Fruit fly (Drosophila melanogaster) whole organism, prepupa: ENCODE data around the gene CG14020.

Source experiments
- Blimp-1 ChIP-seq: fragments of 200-800 bp; sonication (Bioruptor generic); optimal IDR thresholded peaks from 3 replicates; lab custom pipeline; 2017; ENCODE audit warnings: missing biosample characterization, missing genetic modification characterization, mild to moderate bottlenecking, moderate library complexity, missing genetic modification reagents
- CG10631 ChIP-seq: fragments of 200-800 bp; sonication (Bioruptor generic); optimal IDR thresholded peaks from 2 replicates; lab custom pipeline; 2016; ENCODE audit warnings: missing biosample characterization, missing genetic modification characterization
- CG11294 ChIP-seq: fragments of 200-800 bp; sonication (Bioruptor generic); IDR thresholded peaks from 2 replicates; pipeline ENCODE4 v1.3.6; 2022; ENCODE audit warnings: missing biosample characterization, missing genetic modification characterization
- CG11762 ChIP-seq: fragments of 200-800 bp; sonication (Bioruptor generic); optimal IDR thresholded peaks from 3 replicates; lab custom pipeline; 2016; ENCODE audit warnings: missing biosample characterization, missing genetic modification characterization; ENCODE audit not compliant: insufficient read depth
- CG15336 ChIP-seq: fragments of 200-800 bp; sonication (Bioruptor generic); IDR thresholded peaks from 2 replicates; pipeline ENCODE4 v1.3.6; 2022; ENCODE audit warnings: missing biosample characterization, missing genetic modification characterization
- CG3032 ChIP-seq: fragments of 200-800 bp; optimal IDR thresholded peaks from 2 replicates; lab custom pipeline; 2019; ENCODE audit warnings: missing biosample characterization, mild to moderate bottlenecking, missing genetic modification characterization, moderate library complexity
- CG31627 ChIP-seq: fragments of 200-800 bp; sonication (Bioruptor generic); optimal IDR thresholded peaks from 3 replicates; lab custom pipeline; 2016; ENCODE audit warnings: missing biosample characterization, missing genetic modification characterization
- CG32006 ChIP-seq: fragments of 200-800 bp; sonication (Bioruptor generic); optimal IDR thresholded peaks from 3 replicates; lab custom pipeline; 2017; ENCODE audit warnings: missing biosample characterization, mild to moderate bottlenecking, missing genetic modification characterization
- CG3919 ChIP-seq: fragments of 200-800 bp; sonication (Bioruptor generic); optimal IDR thresholded peaks from 3 replicates; lab custom pipeline; 2016; ENCODE audit warnings: missing biosample characterization, missing genetic modification characterization
- CG4318 ChIP-seq: fragments of 200-800 bp; sonication (Bioruptor generic); optimal IDR thresholded peaks from 3 replicates; lab custom pipeline; 2017; ENCODE audit warnings: missing biosample characterization, mild to moderate bottlenecking, missing genetic modification characterization
- CG6163 ChIP-seq: fragments of 200-800 bp; sonication (Bioruptor generic); IDR thresholded peaks from 3 replicates; pipeline ENCODE4 v1.3.6; 2022; ENCODE audit warnings: missing biosample characterization, missing genetic modification characterization
- CG6276 ChIP-seq: fragments of 200-800 bp; sonication (Bioruptor generic); optimal IDR thresholded peaks from 2 replicates; lab custom pipeline; 2017; ENCODE audit warnings: missing biosample characterization, mild to moderate bottlenecking, missing genetic modification characterization
- CG6792 ChIP-seq: fragments of 200-800 bp; sonication (Bioruptor generic); optimal IDR thresholded peaks from 3 replicates; lab custom pipeline; 2016; ENCODE audit warnings: missing biosample characterization, missing genetic modification characterization
- CG6808 ChIP-seq: fragments of 200-800 bp; sonication (Bioruptor generic); optimal IDR thresholded peaks from 3 replicates; lab custom pipeline; 2017; ENCODE audit warnings: missing biosample characterization, missing genetic modification characterization, mild to moderate bottlenecking, moderate library complexity, missing genetic modification reagents
- CG6854 ChIP-seq: fragments of 200-800 bp; sonication (Bioruptor generic); optimal IDR thresholded peaks from 2 replicates; lab custom pipeline; 2017; ENCODE audit warnings: missing biosample characterization, mild to moderate bottlenecking, missing genetic modification characterization
- CG7368 ChIP-seq: fragments of 200-800 bp; sonication (Bioruptor generic); optimal IDR thresholded peaks from 3 replicates; lab custom pipeline; 2016; ENCODE audit warnings: missing biosample characterization, missing genetic modification characterization
- CG8319 ChIP-seq: fragments of 200-800 bp; sonication (Bioruptor generic); optimal IDR thresholded peaks from 3 replicates; lab custom pipeline; 2016; ENCODE audit warnings: missing biosample characterization, missing genetic modification characterization
- CG8632 ChIP-seq: fragments of 200-800 bp; sonication (Bioruptor generic); optimal IDR thresholded peaks from 3 replicates; lab custom pipeline; 2016; ENCODE audit warnings: missing biosample characterization, missing genetic modification characterization
- CG9139 ChIP-seq: fragments of 200-800 bp; sonication (Bioruptor generic); optimal IDR thresholded peaks from 3 replicates; lab custom pipeline; 2017; ENCODE audit warnings: missing biosample characterization, mild to moderate bottlenecking, missing genetic modification characterization
- Eip78C ChIP-seq: fragments of 200-800 bp; sonication (Bioruptor generic); peaks from one replicate; lab custom pipeline; 2016; ENCODE audit warnings: missing biosample characterization, missing genetic modification characterization
- Eip93F ChIP-seq: fragments of 200-800 bp; sonication (Bioruptor generic); optimal IDR thresholded peaks from 2 replicates; lab custom pipeline; 2016; ENCODE audit warnings: missing biosample characterization, mild to moderate bottlenecking, missing genetic modification characterization
- Ets21C ChIP-seq: fragments of 200-800 bp; sonication (Bioruptor generic); optimal IDR thresholded peaks from 3 replicates; lab custom pipeline; 2016; ENCODE audit warnings: missing biosample characterization, missing genetic modification characterization
- Gug ChIP-seq: fragments of 200-800 bp; sonication (Bioruptor generic); IDR thresholded peaks from 2 replicates; pipeline ENCODE4 v1.3.6; 2022; ENCODE audit warnings: missing biosample characterization, missing genetic modification characterization
- Hr38 ChIP-seq: sonication (Bioruptor generic); optimal IDR thresholded peaks from 2 replicates; lab custom pipeline; 2016; ENCODE audit warnings: missing biosample characterization, missing genetic modification characterization
- Hr39 ChIP-seq: fragments of 200-800 bp; sonication (Bioruptor generic); optimal IDR thresholded peaks from 2 replicates; lab custom pipeline; 2016; ENCODE audit warnings: missing biosample characterization, missing genetic modification characterization
- Lpt ChIP-seq: fragments of 200-800 bp; sonication (Bioruptor generic); optimal IDR thresholded peaks from 3 replicates; lab custom pipeline; 2016; ENCODE audit warnings: missing biosample characterization, missing genetic modification characterization
- OdsH ChIP-seq: fragments of 200-800 bp; sonication (Bioruptor generic); optimal IDR thresholded peaks from 3 replicates; lab custom pipeline; 2016; ENCODE audit warnings: missing biosample characterization, missing genetic modification characterization
- Smox ChIP-seq: fragments of 200-800 bp; sonication (Bioruptor generic); optimal IDR thresholded peaks from 3 replicates; lab custom pipeline; 2016; ENCODE audit warnings: missing biosample characterization, missing genetic modification characterization
- Sox102F ChIP-seq: fragments of 200-800 bp; sonication (Bioruptor generic); optimal IDR thresholded peaks from 2 replicates; lab custom pipeline; 2016; ENCODE audit warnings: missing biosample characterization, mild to moderate bottlenecking, missing genetic modification characterization
- Sox14 ChIP-seq: fragments of 200-800 bp; sonication (Bioruptor generic); optimal IDR thresholded peaks from 3 replicates; lab custom pipeline; 2016; ENCODE audit warnings: missing biosample characterization, missing genetic modification characterization
- achi ChIP-seq: fragments of 200-800 bp; sonication (Bioruptor generic); optimal IDR thresholded peaks from 3 replicates; lab custom pipeline; 2016; ENCODE audit warnings: missing biosample characterization, missing genetic modification characterization
- dsx ChIP-seq: fragments of 200-800 bp; optimal IDR thresholded peaks from 3 replicates; lab custom pipeline; 2019; ENCODE audit warnings: missing biosample characterization, mild to moderate bottlenecking, missing genetic modification characterization, moderate library complexity; ENCODE audit not compliant: poor library complexity, severe bottlenecking
- eg ChIP-seq: fragments of 200-800 bp; sonication (Bioruptor generic); IDR thresholded peaks from 3 replicates; pipeline ENCODE4 v1.3.6; 2022; ENCODE audit warnings: missing biosample characterization, missing genetic modification characterization
- esn ChIP-seq: fragments of 200-800 bp; sonication (Bioruptor generic); optimal IDR thresholded peaks from 2 replicates; lab custom pipeline; 2016; ENCODE audit warnings: missing biosample characterization, mild to moderate bottlenecking, missing genetic modification characterization, moderate library complexity
- fd59A ChIP-seq: fragments of 200-800 bp; sonication (Bioruptor generic); optimal IDR thresholded peaks from 2 replicates; lab custom pipeline; 2017; ENCODE audit warnings: missing biosample characterization, mild to moderate bottlenecking, missing genetic modification characterization, missing genetic modification reagents
- fd85E ChIP-seq: fragments of 200-800 bp; sonication (Bioruptor generic); optimal IDR thresholded peaks from 3 replicates; lab custom pipeline; 2016; ENCODE audit warnings: missing biosample characterization, missing genetic modification characterization
- fkh ChIP-seq: fragments of 200-800 bp; sonication (Bioruptor generic); optimal IDR thresholded peaks from 3 replicates; lab custom pipeline; 2017; ENCODE audit warnings: missing biosample characterization, mild to moderate bottlenecking, missing genetic modification characterization, moderate library complexity
- lz ChIP-seq: fragments of 200-800 bp; sonication (Bioruptor generic); optimal IDR thresholded peaks from 3 replicates; lab custom pipeline; 2016; ENCODE audit warnings: missing biosample characterization, missing genetic modification characterization
- pdm3 ChIP-seq: fragments of 200-800 bp; sonication (Bioruptor generic); optimal IDR thresholded peaks from 3 replicates; lab custom pipeline; 2016; ENCODE audit warnings: missing biosample characterization, missing genetic modification characterization
- spab ChIP-seq: fragments of 200-800 bp; sonication (Bioruptor generic); optimal IDR thresholded peaks from 2 replicates; lab custom pipeline; 2017; ENCODE audit warnings: missing biosample characterization, mild to moderate bottlenecking, missing genetic modification characterization, missing genetic modification reagents
- ss ChIP-seq, 2 experiments: fragments of 200-800 bp; sonication (Bioruptor generic); optimal IDR thresholded peaks; 2 replicates in 1 of 2; 3 replicates in 1 of 2; lab custom pipeline; 2017 to 2018; ENCODE audit warnings: mild to moderate bottlenecking in 2 of 2, missing biosample characterization in 2 of 2, missing genetic modification characterization in 2 of 2, moderate library complexity in 1 of 2

CG14020 gene

dm6 chr2L:5537063-5537462, 19.5 kb downstream of the CG14020 start:
- TF ChIP-seq Ets21C (GFP tag; lab: Kevin White, UChicago) (no peak), CG10631 (GFP tag; lab: Kevin White, UChicago) (no peak), CG6854 (GFP tag; lab: Kevin White, UChicago) (no peak), Sox14 (GFP tag; lab: Kevin White, UChicago) (no peak), spab (GFP tag; lab: Kevin White, UChicago) (no peak), CG6163 (GFP tag; lab: Robert Waterston, UW) (no peak), CG8632 (GFP tag; lab: Kevin White, UChicago) (no peak), esn (GFP tag; lab: Kevin White, UChicago) (no peak), CG6808 (no peak), fd59A (GFP tag; lab: Kevin White, UChicago) (no peak), fkh (GFP tag; lab: Kevin White, UChicago) (no peak), CG8319 (GFP tag; lab: Kevin White, UChicago) (no peak), Lpt (no peak), CG31627 (GFP tag; lab: Kevin White, UChicago) (no peak), Smox (no peak), Blimp-1 (no peak)

- TF ChIP-seq lz (GFP tag; lab: Kevin White, UChicago) (no peak), Sox102F (no peak), Hr38 (GFP tag; lab: Kevin White, UChicago) (no peak), Hr39 (no peak), CG11762 (GFP tag; lab: Kevin White, UChicago) (no peak), eg (GFP tag; lab: Robert Waterston, UW) (no peak), CG3032 (tag; lab: Kevin White, UChicago) (no peak), CG15336 (no peak)
- TF ChIP-seq, all 60 proteins: peak for 0
Measured at dm6 chr2L:5539034-5539433, 21.5 kb downstream of the CG14020 start, which contains the start of gene CG14015. Gene CG14015 (minus strand): TSS chr2L:5539196.

dm6 chr2L:5541935-5542685, 24.6 kb downstream of the CG14020 start, which contains the start of the genes Hel25E and Lam:
Gene Hel25E (minus strand): TSS chr2L:5542314.
Gene Lam (plus strand): TSS chr2L:5542480.
- TF ChIP-seq Sox14 (GFP tag; lab: Kevin White, UChicago): no peak
- 0 out of 2 replicates have a peak, but pooled peaks have one; percentile 9 for TF ChIP-seq CG15336
- no peak for TF ChIP-seq Ets21C (GFP tag; lab: Kevin White, UChicago)
- no peak for TF ChIP-seq Gug
- TF ChIP-seq CG3032 (tag; lab: Kevin White, UChicago): peak; percentile 10
- TF ChIP-seq, all 60 proteins: peak for 2

- TF ChIP-seq Gug (peak; percentile 34; the same call in 1 of the 2 replicates), CG11294 (GFP tag; lab: Robert Waterston, UW) (0 out of 2 replicates have a peak, but pooled peaks have one; percentile 20), CG31627 (GFP tag; lab: Kevin White, UChicago) (peak; percentile 13), fd85E (GFP tag; lab: Kevin White, UChicago) (no peak), Hr39 (peak; percentile 32), Sox102F (no peak), Ets21C (GFP tag; lab: Kevin White, UChicago) (no peak), fd59A (GFP tag; lab: Kevin White, UChicago) (no peak), CG32006 (GFP tag; lab: Kevin White, UChicago) (no peak), CG4318 (no peak), CG6854 (GFP tag; lab: Kevin White, UChicago) (no peak), CG3032 (tag; lab: Kevin White, UChicago) (peak; percentile 2), CG10631 (GFP tag; lab: Kevin White, UChicago) (no peak), Eip93F (no peak), CG6276 (GFP tag; lab: Kevin White, UChicago) (no peak), esn (GFP tag; lab: Kevin White, UChicago) (peak; percentile 24), achi (GFP tag; lab: Kevin White, UChicago) (no peak), CG9139 (GFP tag; lab: Kevin White, UChicago) (no peak), CG7368 (GFP tag; lab: Kevin White, UChicago) (no peak), Eip78C (GFP tag; lab: Kevin White, UChicago) (peak; percentile 73), dsx (no peak), CG6792 (GFP tag; lab: Kevin White, UChicago) (peak; percentile 21), pdm3 (GFP tag; lab: Kevin White, UChicago) (peak; percentile 29), ss (GFP tag; optimal IDR thresholded peaks at IDR 0.05; lab: Kevin White, UChicago) (peak in 1 of 2 experiments; percentile 43), CG8632 (GFP tag; lab: Kevin White, UChicago) (no peak), CG3919 (GFP tag; lab: Kevin White, UChicago) (no peak), OdsH (GFP tag; lab: Kevin White, UChicago) (no peak), CG8319 (GFP tag; lab: Kevin White, UChicago) (no peak)
Measured at dm6 chr2L:5542944-5543515, 25.5 kb downstream of the CG14020 start.
